Worm (Caenorhabditis elegans) whole organism, L3 larva: ENCODE measurements around the gene oac-42.

ENCODE experiments used
- ceh-16 ChIP-seq: sonication (generic microtip); optimal IDR thresholded peaks from 2 replicates; lab custom pipeline; 2017; ENCODE audit warnings: missing biosample characterization, missing genetic modification characterization
- lin-15B ChIP-seq: fragments of 150-350 bp; optimal IDR thresholded peaks from 2 replicates; lab custom pipeline; 2014; ENCODE audit warnings: missing biosample characterization, missing genetic modification characterization
- lsy-12 ChIP-seq: sonication (generic microtip); optimal IDR thresholded peaks from 2 replicates; lab custom pipeline; 2016; ENCODE audit warnings: mild to moderate bottlenecking, missing genetic modification characterization, missing compliant biosample characterization
- nhr-25 ChIP-seq: sonication (generic microtip); optimal IDR thresholded peaks from 2 replicates; lab custom pipeline; 2017; ENCODE audit warnings: missing biosample characterization, missing genetic modification characterization
- nhr-77 ChIP-seq: fragments of 150-350 bp; optimal IDR thresholded peaks from 2 replicates; lab custom pipeline; 2014; ENCODE audit warnings: missing biosample characterization, missing genetic modification characterization
- snpc-4 ChIP-seq: fragments of 150-350 bp; optimal IDR thresholded peaks from 2 replicates; lab custom pipeline; 2014; ENCODE audit warnings: missing biosample characterization, missing genetic modification characterization
- tbx-2 ChIP-seq: sonication (generic microtip); optimal IDR thresholded peaks from 2 replicates; lab custom pipeline; 2016; ENCODE audit warnings: mild to moderate bottlenecking, missing genetic modification characterization, missing compliant biosample characterization
- unc-39 ChIP-seq: sonication (generic microtip); optimal IDR thresholded peaks from 4 replicates; lab custom pipeline; 2017; ENCODE audit warnings: missing biosample characterization, missing genetic modification characterization
- unc-62 ChIP-seq: fragments of 150-350 bp; sonication (generic microtip); optimal IDR thresholded peaks from 4 replicates; lab custom pipeline; 2014; ENCODE audit warnings: missing biosample characterization, missing genetic modification reagents, missing genetic modification characterization
- zag-1 ChIP-seq: fragments of 150-350 bp; optimal IDR thresholded peaks from 2 replicates; lab custom pipeline; 2014; ENCODE audit warnings: missing biosample characterization, missing genetic modification characterization

- no peak for TF ChIP-seq nhr-25 (tag; lab: Kevin White, UChicago)
- no peak for TF ChIP-seq tbx-2
- TF ChIP-seq ceh-16 (tag; lab: Kevin White, UChicago) = peak; percentile 13
- no peak for TF ChIP-seq unc-39 (tag; lab: Kevin White, UChicago)
- TF ChIP-seq unc-62 (GFP tag; lab: Kevin White, UChicago) = no peak
- peak; percentile 66 for TF ChIP-seq lsy-12 (tag; lab: Kevin White, UChicago)
- no peak for TF ChIP-seq zag-1 (tag; lab: Kevin White, UChicago)
- peak; percentile 45 for TF ChIP-seq nhr-77 (tag; lab: Kevin White, UChicago)
- peak; percentile 35 for TF ChIP-seq snpc-4 (tag; lab: Kevin White, UChicago)
- TF ChIP-seq lin-15B (tag; lab: Kevin White, UChicago) = peak; percentile 36
These were observed 10.8 kb downstream of the oac-42 start for ce11 chrV:15873762-15874161.
